Fruit fly (Drosophila melanogaster): ENCODE measurements around the gene CG7202.

The CG7202 gene

dm6 chr3L:21507354-21507928 is 14.9 kb upstream of the CG7202 start, which contains the start of the genes Glg1 and M6 (continued):
- TF ChIP-seq CG16863 (GFP tag; optimal IDR thresholded peaks at IDR 0.05) = peak; percentile 50
- TF ChIP-seq Xrp1 (GFP tag; IDR thresholded peaks at IDR 0.05) = peak; percentile 74
- no peak for TF ChIP-seq toy (GFP tag; IDR thresholded peaks at IDR 0.05)
- no peak for TF ChIP-seq CG10959 (GFP tag; IDR thresholded peaks at IDR 0.05)
- TF ChIP-seq CG4360 (GFP tag; IDR thresholded peaks at IDR 0.05) = peak; percentile 74
- no peak for TF ChIP-seq ken (GFP tag; IDR thresholded peaks at IDR 0.05)
- no peak for TF ChIP-seq gt (GFP tag; IDR thresholded peaks at IDR 0.05)
- TF ChIP-seq bab2 (GFP tag; optimal IDR thresholded peaks at IDR 0.05) = peak; percentile 66
- TF ChIP-seq Gug (GFP tag; IDR thresholded peaks at IDR 0.05) = peak; percentile 66; the same call in 3 of the 4 replicates
- TF ChIP-seq CG7987 (GFP tag; optimal IDR thresholded peaks at IDR 0.05) = no peak
- TF ChIP-seq Gsc (GFP tag; IDR thresholded peaks at IDR 0.05) = no peak
- TF ChIP-seq E2f2 (GFP tag; IDR thresholded peaks at IDR 0.05) = peak; percentile 55
- no peak for TF ChIP-seq hth (optimal IDR thresholded peaks at IDR 0.05)
- no peak for TF ChIP-seq dan (GFP tag; IDR thresholded peaks at IDR 0.05)
- peak; percentile 76 for TF ChIP-seq gsb-n (tag; optimal IDR thresholded peaks at IDR 0.05)
- TF ChIP-seq CG14965 (GFP tag; optimal IDR thresholded peaks at IDR 0.05; ENCODE audit: borderline replicate concordance) = no peak
- peak; percentile 81 for TF ChIP-seq CG11504 (tag; optimal IDR thresholded peaks at IDR 0.05)
- peak; percentile 4 to 54 for TF ChIP-seq chif (GFP tag; optimal IDR thresholded peaks at IDR 0.05)
- TF ChIP-seq CG12769 (tag; optimal IDR thresholded peaks at IDR 0.05) = peak; percentile 80
- TF ChIP-seq CG12391 (tag; optimal IDR thresholded peaks at IDR 0.05) = peak; percentile 80
- TF ChIP-seq CG12942 (GFP tag; optimal IDR thresholded peaks at IDR 0.05) = peak; percentile 46
- TF ChIP-seq sug (tag; optimal IDR thresholded peaks at IDR 0.05) = peak; percentile 74
- TF ChIP-seq CG17829 (tag; optimal IDR thresholded peaks at IDR 0.05) = peak; percentile 74
- TF ChIP-seq Xbp1 (GFP tag; optimal IDR thresholded peaks at IDR 0.05) = peak; percentile 75
- peak; percentile 89 for TF ChIP-seq Opbp (GFP tag; IDR thresholded peaks at IDR 0.05; ENCODE audit: partially characterized antibody)
- peak; percentile 55; the same call in 2 of the 3 replicates for TF ChIP-seq dysf (GFP tag; IDR thresholded peaks at IDR 0.05)
- peak; percentile 33 for TF ChIP-seq Dp (GFP tag; optimal IDR thresholded peaks at IDR 0.05)
- TF ChIP-seq zen (tag; optimal IDR thresholded peaks at IDR 0.05) = peak; percentile 72
- no peak for TF ChIP-seq ham (GFP tag; IDR thresholded peaks at IDR 0.05)
- TF ChIP-seq sens-2 (GFP tag; IDR thresholded peaks at IDR 0.05) = peak; percentile 35; the same call in 1 of the 2 replicates
- peak; percentile 29 for TF ChIP-seq CG4282 (GFP tag; optimal IDR thresholded peaks at IDR 0.05)
- peak; percentile 93 for TF ChIP-seq grn (GFP tag; optimal IDR thresholded peaks at IDR 0.05)
- no peak for TF ChIP-seq CG4730 (GFP tag; IDR thresholded peaks at IDR 0.05)
- peak; percentile 2 for TF ChIP-seq ATbp (GFP tag; optimal IDR thresholded peaks at IDR 0.05)
- TF ChIP-seq rib (GFP tag; IDR thresholded peaks at IDR 0.05) = no peak
- peak; percentile 93 for TF ChIP-seq vnd (GFP tag; IDR thresholded peaks at IDR 0.05; ENCODE audit: partially characterized antibody)
- peak; percentile 83 for TF ChIP-seq CG14710 (tag; optimal IDR thresholded peaks at IDR 0.05)
- TF ChIP-seq CG7745 (tag; optimal IDR thresholded peaks at IDR 0.05) = no peak
- peak; percentile 30; the same call in 1 of the 2 replicates for TF ChIP-seq CG6272 (GFP tag; IDR thresholded peaks at IDR 0.05)
- TF ChIP-seq CG13424 (tag; optimal IDR thresholded peaks at IDR 0.05) = peak; percentile 74
- TF ChIP-seq CG1233 (GFP tag; optimal IDR thresholded peaks at IDR 0.05) = peak; percentile 44
- TF ChIP-seq NC2β (GFP tag; optimal IDR thresholded peaks at IDR 0.05) = peak; percentile 45
- TF ChIP-seq Side (GFP tag; optimal IDR thresholded peaks at IDR 0.05) = peak; percentile 41
- TF ChIP-seq chn (GFP tag; optimal IDR thresholded peaks at IDR 0.05) = peak; percentile 68
- TF ChIP-seq CG31388 (GFP tag; optimal IDR thresholded peaks at IDR 0.05) = no peak
- peak; percentile 99 for TF ChIP-seq Neu2 (GFP tag; optimal IDR thresholded peaks at IDR 0.05; ENCODE audit: borderline replicate concordance)
- peak; percentile 19; the same call in 1 of the 3 replicates for TF ChIP-seq Aef1 (GFP tag; IDR thresholded peaks at IDR 0.05)
- peak; percentile 43; the same call in 1 of the 3 replicates for TF ChIP-seq ci (GFP tag; IDR thresholded peaks at IDR 0.05)
- TF ChIP-seq D (optimal IDR thresholded peaks at IDR 0.05) = no peak
- no peak for TF ChIP-seq D (GFP tag; optimal IDR thresholded peaks at IDR 0.05)
- peak; percentile 60 for TF ChIP-seq NFAT (GFP tag; IDR thresholded peaks at IDR 0.05)
